Worm (Caenorhabditis elegans): Measurements from ENCODE around the gene snf-12.

snf-12 gene

ce11 chrX:9034310-9034709, 5.0 kb downstream of the snf-12 start, which contains the start of gene nep-22:
Gene nep-22 (plus strand): TSS chrX:9034554.
- no peak for TF ChIP-seq duxl-1 (tag; optimal IDR thresholded peaks at IDR 0.05; ENCODE audit: poor library complexity)
- peak; percentile 36 for TF ChIP-seq hlh-11 (tag; optimal IDR thresholded peaks at IDR 0.05)
- no peak for TF ChIP-seq unc-62 (GFP tag; optimal IDR thresholded peaks at IDR 0.05 in 1 of 2)
- no peak for TF ChIP-seq unc-62 (tag; optimal IDR thresholded peaks at IDR 0.05)
- peak; percentile 87 for TF ChIP-seq pqm-1 (tag; optimal IDR thresholded peaks at IDR 0.05)
- TF ChIP-seq dmd-6 (GFP tag; IDR thresholded peaks at IDR 0.05), result peak; percentile 57
- peak; percentile 53 for TF ChIP-seq nhr-28 (tag; optimal IDR thresholded peaks at IDR 0.05)
- TF ChIP-seq php-3 (GFP tag; IDR thresholded peaks at IDR 0.05), result 0 out of 2 replicates have a peak, but pooled peaks have one; percentile 31
- no peak for TF ChIP-seq nhr-11 (tag; optimal IDR thresholded peaks at IDR 0.05)

- peak; percentile 73 for TF ChIP-seq pqm-1 (tag; optimal IDR thresholded peaks at IDR 0.05)
- no peak for TF ChIP-seq fkh-10 (GFP tag; optimal IDR thresholded peaks at IDR 0.05)
- TF ChIP-seq snpc-1.2 (GFP tag; IDR thresholded peaks at IDR 0.05), result no peak
- peak; percentile 64 for TF ChIP-seq ztf-7 (tag; optimal IDR thresholded peaks at IDR 0.05)
- peak; percentile 68 for TF ChIP-seq aha-1 (tag)
- no peak for TF ChIP-seq daf-16 (GFP tag; optimal IDR thresholded peaks at IDR 0.05)
- peak; percentile 9 for TF ChIP-seq daf-16 (tag; optimal IDR thresholded peaks at IDR 0.05)
- TF ChIP-seq unc-62 (GFP tag; optimal IDR thresholded peaks at IDR 0.05 in 1 of 2), result peak in 1 of 2 experiments; percentile 77
- no peak for TF ChIP-seq unc-62 (tag; optimal IDR thresholded peaks at IDR 0.05)
- TF ChIP-seq hlh-11 (tag; optimal IDR thresholded peaks at IDR 0.05), result peak; percentile 19
Measured at ce11 chrX:9035142-9035541, 5.9 kb downstream of the snf-12 start.

- TF ChIP-seq mdl-1 (tag; optimal IDR thresholded peaks at IDR 0.05) (no peak), pqm-1 (tag; optimal IDR thresholded peaks at IDR 0.05) (peak; percentile 88), dve-1 (tag; optimal IDR thresholded peaks at IDR 0.05; ENCODE audit: insufficient read depth) (no peak), lin-39 (tag; optimal IDR thresholded peaks at IDR 0.05) (no peak), daf-8 (GFP tag; IDR thresholded peaks at IDR 0.05) (no peak), unc-130 (GFP tag; optimal IDR thresholded peaks at IDR 0.05) (no peak), nhr-28 (tag; optimal IDR thresholded peaks at IDR 0.05) (peak; percentile 50), aha-1 (tag) (peak; percentile 61), php-3 (GFP tag; IDR thresholded peaks at IDR 0.05) (peak; percentile 36; the same call in 1 of the 2 replicates), spr-1 (tag; optimal IDR thresholded peaks at IDR 0.05) (no peak), hlh-11 (tag; optimal IDR thresholded peaks at IDR 0.05) (peak; percentile 22)
Measured at ce11 chrX:9036237-9036636, 7.0 kb downstream of the snf-12 start.

- no peak for TF ChIP-seq ceh-28 (tag; optimal IDR thresholded peaks at IDR 0.05)
- no peak for TF ChIP-seq madf-5 (GFP tag; IDR thresholded peaks at IDR 0.05)
- peak; percentile 0 for TF ChIP-seq aha-1 (tag)
Measured at ce11 chrX:9045913-9046312, 16.6 kb downstream of the snf-12 start, which contains the start of gene prdm-14. Gene prdm-14 (plus strand): TSS chrX:9046213.

- TF ChIP-seq nhr-48 (tag; optimal IDR thresholded peaks at IDR 0.05), result no peak
- no peak for TF ChIP-seq ztf-11 (tag; optimal IDR thresholded peaks at IDR 0.05)
- no peak for TF ChIP-seq D1046.2 (GFP tag; IDR thresholded peaks at IDR 0.05)
- no peak for TF ChIP-seq lin-1 (GFP tag; IDR thresholded peaks at IDR 0.05)
- no peak for TF ChIP-seq madf-5 (GFP tag; IDR thresholded peaks at IDR 0.05)
- TF ChIP-seq fkh-10 (GFP tag; optimal IDR thresholded peaks at IDR 0.05), result no peak
- no peak for TF ChIP-seq ama-1 (optimal IDR thresholded peaks at IDR 0.05)
- no peak for TF ChIP-seq mep-1 (tag; optimal IDR thresholded peaks at IDR 0.05)
- TF ChIP-seq lir-3 (tag; optimal IDR thresholded peaks at IDR 0.05), result no peak
- TF ChIP-seq ctbp-1 (GFP tag; IDR thresholded peaks at IDR 0.05), result no peak
- no peak for TF ChIP-seq skn-1 (tag; optimal IDR thresholded peaks at IDR 0.05)
- no peak for TF ChIP-seq gei-8 (GFP tag; optimal IDR thresholded peaks at IDR 0.05)
- TF ChIP-seq F37D6.2 (tag; optimal IDR thresholded peaks at IDR 0.05), result no peak
- TF ChIP-seq daf-12 (tag; optimal IDR thresholded peaks at IDR 0.05), result no peak
- TF ChIP-seq ztf-7 (tag; optimal IDR thresholded peaks at IDR 0.05), result no peak
- no peak for TF ChIP-seq fos-1 (tag; optimal IDR thresholded peaks at IDR 0.05)
Measured at ce11 chrX:9048657-9049056, 19.4 kb downstream of the snf-12 start, which contains the start of gene F47E1.20. Gene F47E1.20 (plus strand): TSS chrX:9048957.

Measured in whole organism, L4 larva.